Fruit fly (Drosophila melanogaster) whole organism, embryonic: ENCODE data around the gene synr.

Experiments used
- Aef1 ChIP-seq: fragments of 200-800 bp; sonication (Bioruptor generic); IDR thresholded peaks from 3 replicates; pipeline ENCODE4 v1.3.6; 2022; ENCODE audit warnings: missing biosample characterization, missing genetic modification characterization
- CG10366 ChIP-seq: fragments of 200-800 bp; sonication (Bioruptor generic); IDR thresholded peaks from 2 replicates; pipeline ENCODE4 v1.3.6; 2022; ENCODE audit warnings: missing biosample characterization, missing genetic modification characterization
- CG10431 ChIP-seq: fragments of 200-800 bp; sonication (Bioruptor generic); optimal IDR thresholded peaks from 3 replicates; lab custom pipeline; 2018; ENCODE audit warnings: missing biosample characterization, mild to moderate bottlenecking, missing genetic modification characterization
- CG11085 ChIP-seq: fragments of 200-800 bp; sonication (Bioruptor generic); IDR thresholded peaks from 2 replicates; pipeline ENCODE4 v1.3.6; 2022; ENCODE audit warnings: missing biosample characterization, missing genetic modification characterization
- CG12236 ChIP-seq: fragments of 200-800 bp; sonication (Bioruptor generic); optimal IDR thresholded peaks from 2 replicates; lab custom pipeline; 2016; ENCODE audit warnings: missing biosample characterization, missing genetic modification characterization
- CG14050 ChIP-seq: fragments of 200-800 bp; sonication (Bioruptor generic); IDR thresholded peaks from 3 replicates; pipeline ENCODE4 v1.3.6; 2022; ENCODE audit warnings: missing biosample characterization, missing genetic modification characterization
- CG1529 ChIP-seq: fragments of 200-800 bp; sonication (Bioruptor generic); optimal IDR thresholded peaks from 3 replicates; lab custom pipeline; 2018; ENCODE audit warnings: missing biosample characterization, missing genetic modification characterization
- CG16813 ChIP-seq: fragments of 200-800 bp; sonication (Bioruptor generic); IDR thresholded peaks from 3 replicates; pipeline ENCODE4 v1.3.6; 2022; ENCODE audit warnings: missing biosample characterization, missing genetic modification characterization; ENCODE audit not compliant: partially characterized antibody
- CG17568 ChIP-seq: fragments of 200-800 bp; sonication (Bioruptor generic); optimal IDR thresholded peaks from 2 replicates; lab custom pipeline; 2018; ENCODE audit warnings: missing biosample characterization, mild to moderate bottlenecking, missing genetic modification characterization, moderate library complexity
- CG3838 ChIP-seq: fragments of 200-800 bp; sonication (Bioruptor generic); optimal IDR thresholded peaks from 3 replicates; lab custom pipeline; 2016; ENCODE audit warnings: missing biosample characterization, missing genetic modification characterization
- CG4360 ChIP-seq: fragments of 200-800 bp; sonication (Bioruptor generic); IDR thresholded peaks from 2 replicates; pipeline ENCODE4 v1.3.6; 2022; ENCODE audit warnings: missing biosample characterization, missing genetic modification characterization
- CG4707 ChIP-seq: fragments of 200-800 bp; sonication (Bioruptor generic); optimal IDR thresholded peaks from 2 replicates; lab custom pipeline; 2018; ENCODE audit warnings: missing biosample characterization, mild to moderate bottlenecking, missing genetic modification characterization, moderate library complexity
- CG6175 ChIP-seq: fragments of 200-800 bp; sonication (Bioruptor generic); IDR thresholded peaks from 3 replicates; pipeline ENCODE4 v1.3.6; 2022; ENCODE audit warnings: missing biosample characterization, missing genetic modification characterization
- CG6254 ChIP-seq: fragments of 200-800 bp; sonication (Bioruptor generic); optimal IDR thresholded peaks from 3 replicates; lab custom pipeline; 2017; ENCODE audit warnings: mild to moderate bottlenecking, missing biosample characterization, missing genetic modification reagents, missing genetic modification characterization
- CG7357 ChIP-seq: fragments of 200-800 bp; sonication (Bioruptor generic); IDR thresholded peaks from 3 replicates; pipeline ENCODE4 v1.3.6; 2022; ENCODE audit warnings: missing biosample characterization, missing genetic modification characterization
- CG7963 ChIP-seq: fragments of 200-800 bp; sonication (Bioruptor generic); IDR thresholded peaks from 3 replicates; pipeline ENCODE4 v1.3.6; 2022; ENCODE audit warnings: missing biosample characterization, missing genetic modification characterization; ENCODE audit not compliant: partially characterized antibody
- CG8478 ChIP-seq: fragments of >200 bp; optimal IDR thresholded peaks from 2 replicates; lab custom pipeline; 2018
- CG9215 ChIP-seq: fragments of 200-800 bp; sonication (Bioruptor generic); IDR thresholded peaks from 2 replicates; pipeline ENCODE4 v1.3.6; 2022; ENCODE audit warnings: missing biosample characterization, missing genetic modification characterization
- CG9817 ChIP-seq: fragments of 200-800 bp; sonication (Bioruptor generic); optimal IDR thresholded peaks from 2 replicates; lab custom pipeline; 2018; ENCODE audit warnings: missing biosample characterization, mild to moderate bottlenecking, missing genetic modification characterization, moderate library complexity
- CG9876 ChIP-seq: fragments of 200-800 bp; sonication (Bioruptor generic); optimal IDR thresholded peaks from 2 replicates; lab custom pipeline; 2016; ENCODE audit warnings: missing biosample characterization, missing genetic modification characterization
- Chrac-16 ChIP-seq: fragments of 200-800 bp; sonication (Bioruptor generic); optimal IDR thresholded peaks from 3 replicates; lab custom pipeline; 2016; ENCODE audit warnings: missing biosample characterization, missing genetic modification characterization
- CrebB ChIP-seq: fragments of 200-800 bp; sonication (Bioruptor generic); optimal IDR thresholded peaks from 3 replicates; lab custom pipeline; 2018; ENCODE audit warnings: missing biosample characterization, mild to moderate bottlenecking, missing genetic modification characterization
- D ChIP-seq, 2 experiments: fragments of 200-800 bp in 1 of 2; fragments of >200 bp in 1 of 2; sonication (Bioruptor generic) in 1 of 2; optimal IDR thresholded peaks; 2 replicates in 1 of 2; 3 replicates in 1 of 2; lab custom pipeline; 2017; ENCODE audit warnings: mild to moderate bottlenecking in 1 of 2, missing biosample characterization in 1 of 2, missing genetic modification characterization in 1 of 2, missing genetic modification reagents in 1 of 2
- Dad ChIP-seq: fragments of 200-800 bp; sonication (Bioruptor generic); optimal IDR thresholded peaks from 3 replicates; lab custom pipeline; 2016; ENCODE audit warnings: missing biosample characterization, missing genetic modification characterization
- Dip2 ChIP-seq: fragments of 200-800 bp; sonication (Bioruptor generic); IDR thresholded peaks from 2 replicates; pipeline ENCODE4 v1.3.6; 2022; ENCODE audit warnings: missing biosample characterization, missing genetic modification characterization
- H2.0 ChIP-seq: fragments of 200-800 bp; sonication (Bioruptor generic); IDR thresholded peaks from 2 replicates; pipeline ENCODE4 v1.3.6; 2022; ENCODE audit warnings: missing biosample characterization, missing genetic modification characterization
- HLH4C ChIP-seq: fragments of 200-800 bp; sonication (Bioruptor generic); IDR thresholded peaks from 3 replicates; pipeline ENCODE4 v1.3.6; 2022; ENCODE audit warnings: missing biosample characterization, missing genetic modification characterization; ENCODE audit not compliant: partially characterized antibody
- Jarid2 ChIP-seq: fragments of 200-800 bp; sonication (Bioruptor generic); optimal IDR thresholded peaks from 3 replicates; lab custom pipeline; 2017; ENCODE audit warnings: mild to moderate bottlenecking, missing biosample characterization, missing genetic modification reagents, missing genetic modification characterization
- Lpt ChIP-seq: fragments of >200 bp; optimal IDR thresholded peaks from 2 replicates; lab custom pipeline; 2018; ENCODE audit warnings: missing biosample characterization, missing genetic modification characterization
- MESR4 ChIP-seq: fragments of 200-800 bp; sonication (Bioruptor generic); optimal IDR thresholded peaks from 2 replicates; lab custom pipeline; 2018; ENCODE audit warnings: missing biosample characterization, mild to moderate bottlenecking, missing genetic modification characterization, moderate library complexity
- Myb ChIP-seq: fragments of 200-800 bp; sonication (Bioruptor generic); optimal IDR thresholded peaks from 2 replicates; lab custom pipeline; 2016; ENCODE audit warnings: missing biosample characterization, missing genetic modification characterization
- Optix ChIP-seq: fragments of 200-800 bp; sonication (Bioruptor generic); IDR thresholded peaks from 3 replicates; pipeline ENCODE4 v1.3.6; 2022; ENCODE audit warnings: missing biosample characterization, missing genetic modification characterization
- Pdp1 ChIP-seq, 2 experiments: fragments of 200-800 bp; sonication (Bioruptor generic); optimal IDR thresholded peaks; 3 replicates each; lab custom pipeline; 2016; ENCODE audit warnings: missing biosample characterization in 2 of 2, missing genetic modification characterization in 2 of 2, mild to moderate bottlenecking in 1 of 2, moderate library complexity in 1 of 2
- Rx ChIP-seq: fragments of 200-800 bp; sonication (Bioruptor generic); IDR thresholded peaks from 2 replicates; pipeline ENCODE4 v1.3.6; 2022; ENCODE audit warnings: missing biosample characterization, missing genetic modification characterization
- Sox102F ChIP-seq: fragments of 200-800 bp; sonication (Bioruptor generic); optimal IDR thresholded peaks from 2 replicates; lab custom pipeline; 2018; ENCODE audit warnings: missing biosample characterization, mild to moderate bottlenecking, missing genetic modification characterization, moderate library complexity
- bbx ChIP-seq: fragments of 200-800 bp; sonication (Bioruptor generic); IDR thresholded peaks from 2 replicates; pipeline ENCODE4 v1.3.6; 2022; ENCODE audit warnings: missing biosample characterization, missing genetic modification characterization; ENCODE audit not compliant: partially characterized antibody
- chinmo ChIP-seq: fragments of 200-800 bp; sonication (Bioruptor generic); IDR thresholded peaks from 4 replicates; pipeline ENCODE4 v1.3.6; 2022; ENCODE audit warnings: missing biosample characterization, missing genetic modification characterization; ENCODE audit not compliant: partially characterized antibody
- crp ChIP-seq, 2 experiments: fragments of 200-800 bp; sonication (Bioruptor generic); optimal IDR thresholded peaks; 2 replicates in 1 of 2; 3 replicates in 1 of 2; lab custom pipeline; 2017; ENCODE audit warnings: missing biosample characterization in 2 of 2, missing genetic modification characterization in 2 of 2, mild to moderate bottlenecking in 1 of 2, moderate library complexity in 1 of 2
- en ChIP-seq: fragments of 200-800 bp; sonication (Bioruptor generic); optimal IDR thresholded peaks from 2 replicates; lab custom pipeline; 2016; ENCODE audit warnings: missing biosample characterization, missing genetic modification characterization
- gcm ChIP-seq: fragments of 200-800 bp; sonication (Bioruptor generic); optimal IDR thresholded peaks from 2 replicates; lab custom pipeline; 2019; ENCODE audit warnings: missing biosample characterization, mild to moderate bottlenecking, missing genetic modification characterization, moderate library complexity
- mam ChIP-seq: fragments of 200-800 bp; sonication (Bioruptor generic); optimal IDR thresholded peaks from 3 replicates; lab custom pipeline; 2016; ENCODE audit warnings: missing biosample characterization, missing genetic modification characterization
- phol ChIP-seq: fragments of 200-800 bp; sonication (Bioruptor generic); optimal IDR thresholded peaks from 3 replicates; lab custom pipeline; 2018; ENCODE audit warnings: missing biosample characterization, mild to moderate bottlenecking, missing genetic modification characterization, moderate library complexity
- prd ChIP-seq, 3 experiments: fragments of >200 bp in 2 of 3; fragments of 200-800 bp in 1 of 3; sonication (Bioruptor generic) in 1 of 3; optimal IDR thresholded peaks in 2 of 3; IDR thresholded peaks in 1 of 3; 2 replicates in 2 of 3; 3 replicates in 1 of 3; pipeline versions ENCODE4 v1.3.6 to Lab custom; 2017 to 2022; ENCODE audit warnings: missing biosample characterization in 1 of 3, missing genetic modification characterization in 1 of 3
- sd ChIP-seq: fragments of 200-800 bp; sonication (Bioruptor generic); optimal IDR thresholded peaks from 3 replicates; lab custom pipeline; 2018; ENCODE audit warnings: missing biosample characterization, mild to moderate bottlenecking, missing genetic modification characterization, moderate library complexity
- slou ChIP-seq: fragments of 200-800 bp; sonication (Bioruptor generic); optimal IDR thresholded peaks from 3 replicates; lab custom pipeline; 2016; ENCODE audit warnings: missing biosample characterization, missing genetic modification characterization
- stc ChIP-seq: fragments of 200-800 bp; sonication (Bioruptor generic); IDR thresholded peaks from 2 replicates; pipeline ENCODE4 v1.3.6; 2022; ENCODE audit warnings: missing biosample characterization, missing genetic modification characterization
- tup ChIP-seq: fragments of 200-800 bp; sonication (Bioruptor generic); optimal IDR thresholded peaks from 2 replicates; lab custom pipeline; 2016; ENCODE audit warnings: missing biosample characterization, mild to moderate bottlenecking, missing genetic modification characterization, moderate library complexity
- unc-4 ChIP-seq: fragments of 200-800 bp; sonication (Bioruptor generic); IDR thresholded peaks from 2 replicates; pipeline ENCODE4 v1.3.6; 2022; ENCODE audit warnings: missing biosample characterization, missing genetic modification characterization; ENCODE audit not compliant: partially characterized antibody
- unpg ChIP-seq: fragments of 200-800 bp; sonication (Bioruptor generic); optimal IDR thresholded peaks from 3 replicates; lab custom pipeline; 2018; ENCODE audit warnings: missing biosample characterization, mild to moderate bottlenecking, missing genetic modification characterization, moderate library complexity
- vfl ChIP-seq: fragments of 200-800 bp; sonication (Bioruptor generic); optimal IDR thresholded peaks from 2 replicates; lab custom pipeline; 2016; ENCODE audit warnings: missing biosample characterization, missing genetic modification characterization

synr gene

DNA sequence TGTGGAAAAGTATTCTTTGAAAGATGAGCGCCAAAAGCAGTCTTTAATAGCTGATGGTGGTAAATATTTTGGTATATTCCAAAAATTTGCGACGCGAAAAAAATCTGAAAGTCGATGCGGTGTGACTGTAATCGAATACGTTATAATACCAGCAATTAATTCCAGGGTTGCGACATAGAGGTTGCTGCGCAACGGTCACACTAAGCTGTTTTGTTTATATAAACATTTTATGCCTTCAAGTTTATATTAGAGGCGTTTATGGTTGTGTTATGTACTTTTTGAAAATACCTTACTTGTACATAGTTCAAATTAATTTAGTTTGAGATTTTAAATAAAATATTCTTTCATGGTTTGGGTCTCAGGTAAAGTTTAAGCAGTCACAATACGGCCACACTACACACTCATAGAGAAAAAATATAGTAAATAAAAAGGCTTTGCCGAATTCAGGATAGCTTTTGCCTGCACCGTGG, 28.8 kb downstream of the synr start, which contains the start of gene CG14043 (continued):
- TF ChIP-seq mam (GFP tag; lab: Kevin White, UChicago) (peak; percentile 36), phol (tag; lab: Kevin White, UChicago) (peak; percentile 72), CG7357 (GFP tag; lab: Robert Waterston, UW) (no peak), Chrac-16 (GFP tag; lab: Kevin White, UChicago) (peak; percentile 17), gcm (GFP tag; lab: Kevin White, UChicago) (no peak), CG9876 (no peak), Aef1 (GFP tag; lab: Robert Waterston, UW) (no peak), CG9215 (GFP tag; lab: Robert Waterston, UW) (no peak), prd (optimal IDR thresholded peaks at IDR 0.05; lab: Kevin White, UChicago) (no peak), prd (GFP tag; IDR thresholded peaks at IDR 0.05; lab: Robert Waterston, UW) (peak; percentile 54; the same call in 2 of the 3 replicates), CG3838 (no peak), Dip2 (GFP tag; lab: Robert Waterston, UW) (no peak), Sox102F (GFP tag; lab: Kevin White, UChicago) (no peak), CG17568 (GFP tag; lab: Kevin White, UChicago) (no peak), CG12236 (GFP tag; lab: Kevin White, UChicago) (no peak), CG10366 (GFP tag; lab: Robert Waterston, UW) (no peak), stc (GFP tag; lab: Robert Waterston, UW) (no peak), CG9817 (tag; lab: Kevin White, UChicago) (peak; percentile 13), vfl (GFP tag; lab: Kevin White, UChicago) (no peak), MESR4 (GFP tag; lab: Kevin White, UChicago) (peak; percentile 31), CG1529 (no peak), D (optimal IDR thresholded peaks at IDR 0.05; lab: Kevin White, UChicago) (no peak), D (GFP tag; optimal IDR thresholded peaks at IDR 0.05; lab: Kevin White, UChicago) (no peak), Lpt (no peak), tup (GFP tag; lab: Kevin White, UChicago) (no peak), CG6254 (no peak), Pdp1 (GFP tag; optimal IDR thresholded peaks at IDR 0.05; lab: Kevin White, UChicago) (peak in 1 of 2 experiments; percentile 95), en (no peak), CG4707 (no peak), CG11085 (GFP tag; lab: Robert Waterston, UW) (no peak), CG10431 (no peak), crp (GFP tag; optimal IDR thresholded peaks at IDR 0.05; lab: Kevin White, UChicago) (peak in 1 of 2 experiments; percentile 43), CG6175 (GFP tag; lab: Robert Waterston, UW) (no peak), CG16813 (GFP tag; lab: Robert Waterston, UW) (no peak), CG14050 (GFP tag; lab: Robert Waterston, UW) (no peak), CrebB (no peak), bbx (no peak), HLH4C (GFP tag; lab: Robert Waterston, UW) (no peak), sd (tag; lab: Kevin White, UChicago) (peak; percentile 71), Optix (GFP tag; lab: Robert Waterston, UW) (no peak), slou (GFP tag; lab: Kevin White, UChicago) (peak; percentile 61), unc-4 (GFP tag; lab: Robert Waterston, UW) (peak; percentile 42; the same call in 1 of the 2 replicates), H2.0 (GFP tag; lab: Robert Waterston, UW) (no peak), chinmo (GFP tag; lab: Robert Waterston, UW) (no peak), Dad (GFP tag; lab: Kevin White, UChicago) (no peak), Rx (GFP tag; lab: Robert Waterston, UW) (no peak), Jarid2 (GFP tag; lab: Kevin White, UChicago) (no peak), Myb (peak; percentile 56), CG8478 (lab: Kevin White, UChicago) (no peak), CG7963 (GFP tag; lab: Robert Waterston, UW) (no peak), CG4360 (GFP tag; lab: Robert Waterston, UW) (no peak), unpg (no peak)
